Fruit fly (Drosophila melanogaster) S2 (cell line): ENCODE results near the gene sun.

Source experiments
- CG8478 ChIP-seq: fragments of >200 bp; optimal IDR thresholded peaks from 2 replicates; lab custom pipeline; 2018
- CTCF ChIP-seq, 2 experiments: fragments of >200 bp; optimal IDR thresholded peaks; 2 replicates each; lab custom pipeline; 2018

sun gene

dm6 chrX:15822363-15822762, 26.7 kb downstream of the sun start:
- no peak for TF ChIP-seq CG8478
- no peak for TF ChIP-seq CTCF (optimal IDR thresholded peaks at IDR 0.05; lab: Kevin White, UChicago)

- TF ChIP-seq CTCF (optimal IDR thresholded peaks at IDR 0.05; lab: Kevin White, UChicago) (no peak), CG8478 (no peak)
Measured at dm6 chrX:15818608-15819184, 30.4 kb downstream of the sun start.

- TF ChIP-seq CTCF (optimal IDR thresholded peaks at IDR 0.05; lab: Kevin White, UChicago), result no peak
- no peak for TF ChIP-seq CG8478
Measured at dm6 chrX:15817823-15818222, 31.2 kb downstream of the sun start.

- TF ChIP-seq CG8478, result no peak
- no peak for TF ChIP-seq CTCF (optimal IDR thresholded peaks at IDR 0.05; lab: Kevin White, UChicago)
Measured at dm6 chrX:15816905-15817304, 32.2 kb downstream of the sun start.

- TF ChIP-seq CTCF (optimal IDR thresholded peaks at IDR 0.05; lab: Kevin White, UChicago) (no peak), CG8478 (no peak)
Measured at dm6 chrX:15816127-15816526, 32.9 kb downstream of the sun start.

dm6 chrX:15814485-15814884, 34.6 kb downstream of the sun start:
- TF ChIP-seq CTCF (optimal IDR thresholded peaks at IDR 0.05; lab: Kevin White, UChicago) (no peak), CG8478 (no peak)

- TF ChIP-seq CG8478, result no peak
- no peak for TF ChIP-seq CTCF (optimal IDR thresholded peaks at IDR 0.05; lab: Kevin White, UChicago)
Measured at dm6 chrX:15813224-15813623, 35.8 kb downstream of the sun start.

DNA sequence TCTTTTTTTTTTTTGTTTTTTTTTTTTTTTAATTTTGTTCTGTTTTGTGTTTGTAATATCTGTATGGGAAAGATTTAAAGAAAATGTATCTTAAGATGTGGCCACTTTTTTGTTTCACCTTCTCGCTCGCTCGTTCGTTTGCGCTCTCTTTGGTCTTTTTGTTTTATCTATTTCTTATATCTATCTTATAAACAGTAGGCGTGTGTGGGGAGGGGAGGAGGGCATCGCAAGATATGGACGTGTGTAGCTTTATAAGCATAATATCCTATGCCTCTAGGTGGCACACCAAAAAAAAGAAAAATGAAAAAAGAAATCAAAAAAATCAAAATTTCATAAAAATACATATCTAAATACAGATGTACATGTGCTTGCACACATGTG, 36.5 kb downstream of the sun start:
- TF ChIP-seq CTCF (optimal IDR thresholded peaks at IDR 0.05; lab: Kevin White, UChicago), result no peak
- TF ChIP-seq CG8478, result no peak

dm6 chrX:15811666-15812614, 37.1 kb downstream of the sun start:
- no peak for TF ChIP-seq CG8478
- TF ChIP-seq CTCF (optimal IDR thresholded peaks at IDR 0.05; lab: Kevin White, UChicago), result no peak

dm6 chrX:15809255-15809654, 39.8 kb downstream of the sun start, which contains the start of gene CG8509:
Gene CG8509, plus strand, starts transcription at chrX:15809555.
- no peak for TF ChIP-seq CG8478
- TF ChIP-seq CTCF (optimal IDR thresholded peaks at IDR 0.05; lab: Kevin White, UChicago), result no peak

- TF ChIP-seq CG8478 (no peak), CTCF (optimal IDR thresholded peaks at IDR 0.05; lab: Kevin White, UChicago) (no peak)
Measured at dm6 chrX:15807915-15808314, 41.1 kb downstream of the sun start.

dm6 chrX:15805523-15805922, 43.5 kb downstream of the sun start:
- TF ChIP-seq CTCF (optimal IDR thresholded peaks at IDR 0.05; lab: Kevin White, UChicago) (no peak), CG8478 (no peak)

DNA sequence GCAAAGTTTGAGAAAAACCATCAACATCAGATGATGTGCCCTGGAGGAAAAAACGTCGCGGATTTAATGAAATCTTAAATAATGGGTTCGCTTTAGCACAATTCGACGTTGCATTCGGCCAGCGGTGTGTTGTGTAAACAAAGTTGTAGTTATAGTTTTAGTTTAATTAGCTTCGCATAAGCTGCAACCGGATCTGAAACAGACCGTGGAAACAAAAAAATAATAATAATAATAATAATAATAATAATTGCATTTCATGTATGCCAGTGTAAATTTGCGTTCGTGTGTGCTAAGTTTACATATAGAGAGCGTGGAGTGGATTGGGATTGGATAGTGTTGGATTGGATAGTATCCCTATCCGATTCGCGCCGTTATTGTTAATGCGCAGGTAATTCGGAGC, 44.3 kb downstream of the sun start:
- TF ChIP-seq CG8478 (no peak), CTCF (optimal IDR thresholded peaks at IDR 0.05; lab: Kevin White, UChicago) (no peak)

- TF ChIP-seq CG8478 (no peak), CTCF (optimal IDR thresholded peaks at IDR 0.05; lab: Kevin White, UChicago) (no peak)
Measured at dm6 chrX:15803764-15804563, 45.1 kb downstream of the sun start, which contains the start of the genes PGRP-LE and sd. Gene PGRP-LE, minus strand, starts transcription at chrX:15803880. Gene sd, plus strand, starts transcription at chrX:15804370.

DNA sequence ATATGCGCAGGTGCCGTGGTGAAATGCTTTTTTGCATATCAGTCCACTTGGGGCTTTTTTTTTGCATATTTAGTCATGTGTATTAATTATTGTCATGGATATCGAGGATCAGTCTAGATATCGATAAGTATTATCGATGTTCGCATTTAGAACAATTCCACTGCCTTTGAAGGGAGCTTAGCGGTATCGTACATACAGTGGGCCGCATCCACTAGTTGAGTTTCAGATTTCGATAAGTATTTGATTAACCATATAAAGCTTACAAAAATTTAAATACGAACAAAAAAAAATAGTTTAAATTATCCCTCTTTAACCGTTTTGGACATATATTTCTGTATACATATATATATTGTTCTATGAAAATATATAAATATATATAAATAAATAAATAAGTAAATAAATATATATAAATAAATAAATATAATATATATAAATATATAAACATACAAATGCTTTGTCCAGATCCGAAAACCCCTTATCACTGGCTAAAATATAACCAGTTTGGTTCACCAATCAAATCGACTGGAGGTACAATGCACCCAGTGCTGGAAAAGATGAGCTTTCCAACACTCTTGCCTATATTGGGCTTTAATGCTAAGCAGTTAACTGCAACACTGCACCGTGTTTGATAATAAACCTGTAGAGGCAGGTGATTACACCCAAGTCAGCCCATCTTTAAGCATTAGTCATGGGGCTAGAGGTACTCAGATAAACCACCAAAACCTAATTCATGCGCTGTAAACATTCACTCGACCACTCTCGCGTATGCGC, 46.0 kb downstream of the sun start:
- no peak for TF ChIP-seq CG8478
- TF ChIP-seq CTCF (optimal IDR thresholded peaks at IDR 0.05; lab: Kevin White, UChicago), result no peak
